Fruit fly (Drosophila melanogaster): ENCODE measurements around the gene CG18170.

Gene CG18170

dm6 chr3L:1584003-1584402, 18.8 kb upstream of the CG18170 start (continued):
- peak; percentile 27; the same call in 1 of the 2 replicates for TF ChIP-seq CG31224 (GFP tag; IDR thresholded peaks at IDR 0.05)
- TF ChIP-seq CG8944 (GFP tag; optimal IDR thresholded peaks at IDR 0.05) = peak; percentile 53
- peak; percentile 36; the same call in 1 of the 2 replicates for TF ChIP-seq Atf6 (GFP tag; IDR thresholded peaks at IDR 0.05)
- TF ChIP-seq cg (GFP tag; optimal IDR thresholded peaks at IDR 0.05) = peak; percentile 14
- TF ChIP-seq br (optimal IDR thresholded peaks at IDR 0.05) = no peak
- TF ChIP-seq Fer2 (tag; optimal IDR thresholded peaks at IDR 0.05) = no peak
- peak; percentile 57 for TF ChIP-seq ems (GFP tag; optimal IDR thresholded peaks at IDR 0.05)
- TF ChIP-seq CG3995 (GFP tag; optimal IDR thresholded peaks at IDR 0.05) = no peak
- TF ChIP-seq ewg (GFP tag; optimal IDR thresholded peaks at IDR 0.05) = peak; percentile 57
- TF ChIP-seq mirr (GFP tag; optimal IDR thresholded peaks at IDR 0.05) = no peak
- TF ChIP-seq CG16779 (GFP tag; IDR thresholded peaks at IDR 0.05) = no peak
- no peak for TF ChIP-seq emc (GFP tag; optimal IDR thresholded peaks at IDR 0.05)
- TF ChIP-seq CG3281 (GFP tag; optimal IDR thresholded peaks at IDR 0.05) = no peak
- no peak for TF ChIP-seq CG6175 (GFP tag; IDR thresholded peaks at IDR 0.05)
- 0 out of 2 replicates have a peak, but pooled peaks have one; percentile 42 for TF ChIP-seq CG11247 (GFP tag; IDR thresholded peaks at IDR 0.05)
- TF ChIP-seq cas (GFP tag; IDR thresholded peaks at IDR 0.05) = no peak
- TF ChIP-seq tgo (GFP tag; IDR thresholded peaks at IDR 0.05) = peak; percentile 64
- no peak for TF ChIP-seq tll (GFP tag; optimal IDR thresholded peaks at IDR 0.05)
- peak; percentile 46 for TF ChIP-seq gsb-n (tag; optimal IDR thresholded peaks at IDR 0.05)
- TF ChIP-seq CG2129 (GFP tag; IDR thresholded peaks at IDR 0.05; ENCODE audit: partially characterized antibody) = no peak
- no peak for TF ChIP-seq CG14965 (GFP tag; optimal IDR thresholded peaks at IDR 0.05; ENCODE audit: borderline replicate concordance)
- TF ChIP-seq Xbp1 (GFP tag; optimal IDR thresholded peaks at IDR 0.05) = peak; percentile 73
- no peak for TF ChIP-seq CG6813 (GFP tag; optimal IDR thresholded peaks at IDR 0.05)
- TF ChIP-seq CG9215 (GFP tag; IDR thresholded peaks at IDR 0.05) = no peak
- TF ChIP-seq mam (GFP tag; optimal IDR thresholded peaks at IDR 0.05) = no peak
- no peak for TF ChIP-seq ham (GFP tag; IDR thresholded peaks at IDR 0.05)
- TF ChIP-seq run (tag; optimal IDR thresholded peaks at IDR 0.05) = no peak
- TF ChIP-seq twi (tag; optimal IDR thresholded peaks at IDR 0.05) = peak; percentile 28
- TF ChIP-seq CG12744 (GFP tag; optimal IDR thresholded peaks at IDR 0.05) = peak; percentile 48
- TF ChIP-seq eve (GFP tag; optimal IDR thresholded peaks at IDR 0.05) = peak in 1 of 2 experiments; percentile 87
- peak; percentile 80 for TF ChIP-seq CG2712 (tag; optimal IDR thresholded peaks at IDR 0.05)
- peak; percentile 38 for TF ChIP-seq CG13775 (GFP tag; optimal IDR thresholded peaks at IDR 0.05)
- peak; percentile 17 for TF ChIP-seq Bdp1 (GFP tag; optimal IDR thresholded peaks at IDR 0.05)
- TF ChIP-seq CG14014 (GFP tag; IDR thresholded peaks at IDR 0.05) = peak; percentile 48; the same call in 1 of the 2 replicates
- no peak for TF ChIP-seq CG12299 (tag; optimal IDR thresholded peaks at IDR 0.05)
- no peak for TF ChIP-seq Dref (GFP tag; IDR thresholded peaks at IDR 0.05)
- no peak for TF ChIP-seq CG15514 (GFP tag; optimal IDR thresholded peaks at IDR 0.05)
- no peak for TF ChIP-seq danr (GFP tag; IDR thresholded peaks at IDR 0.05)
- no peak for TF ChIP-seq bbx (GFP tag; IDR thresholded peaks at IDR 0.05; ENCODE audit: partially characterized antibody)
- TF ChIP-seq Trl (optimal IDR thresholded peaks at IDR 0.05) = no peak
- TF ChIP-seq Trl (GFP tag; optimal IDR thresholded peaks at IDR 0.05) = no peak
- no peak for TF ChIP-seq CG42726 (GFP tag; IDR thresholded peaks at IDR 0.05; ENCODE audit: partially characterized antibody)
- TF ChIP-seq TFAM (GFP tag; optimal IDR thresholded peaks at IDR 0.05) = no peak
- no peak for TF ChIP-seq CG31388 (GFP tag; optimal IDR thresholded peaks at IDR 0.05)
- TF ChIP-seq Antp (GFP tag; optimal IDR thresholded peaks at IDR 0.05) = peak; percentile 37
- TF ChIP-seq CG11504 (tag; optimal IDR thresholded peaks at IDR 0.05) = no peak
- TF ChIP-seq rib (GFP tag; IDR thresholded peaks at IDR 0.05) = no peak
- no peak for TF ChIP-seq chinmo (GFP tag; IDR thresholded peaks at IDR 0.05; ENCODE audit: partially characterized antibody)
- TF ChIP-seq Rx (GFP tag; IDR thresholded peaks at IDR 0.05) = peak; percentile 59
- TF ChIP-seq NfI (GFP tag; optimal IDR thresholded peaks at IDR 0.05) = peak; percentile 32
- TF ChIP-seq CG17186 (GFP tag; optimal IDR thresholded peaks at IDR 0.05) = no peak
- peak; percentile 50 for TF ChIP-seq tap (tag; optimal IDR thresholded peaks at IDR 0.05)

Data from whole organism, embryonic.